Fruit fly (Drosophila melanogaster) whole organism, embryonic: ENCODE measurements around the gene CG10508.

ENCODE experiments used
- Blimp-1 ChIP-seq: fragments of 200-800 bp; sonication (Bioruptor generic); optimal IDR thresholded peaks from 3 replicates; lab custom pipeline; 2018; ENCODE audit warnings: missing biosample characterization, missing genetic modification characterization, mild to moderate bottlenecking, moderate library complexity, missing genetic modification reagents
- CG11696 ChIP-seq: fragments of 200-800 bp; sonication (Bioruptor generic); IDR thresholded peaks from 2 replicates; pipeline ENCODE4 v1.3.6; 2022; ENCODE audit warnings: missing biosample characterization, missing genetic modification characterization
- CG14667 ChIP-seq: fragments of 200-800 bp; sonication (Bioruptor generic); IDR thresholded peaks from 2 replicates; pipeline ENCODE4 v1.3.6; 2022; ENCODE audit warnings: missing biosample characterization, missing genetic modification characterization
- CG1529 ChIP-seq: fragments of 200-800 bp; sonication (Bioruptor generic); optimal IDR thresholded peaks from 3 replicates; lab custom pipeline; 2018; ENCODE audit warnings: missing biosample characterization, missing genetic modification characterization
- CG1603 ChIP-seq: fragments of 200-800 bp; sonication (Bioruptor generic); optimal IDR thresholded peaks from 2 replicates; lab custom pipeline; 2019; ENCODE audit warnings: missing biosample characterization, mild to moderate bottlenecking, missing genetic modification characterization, moderate library complexity
- CG17186 ChIP-seq: fragments of 200-800 bp; sonication (Bioruptor generic); optimal IDR thresholded peaks from 3 replicates; lab custom pipeline; 2017; ENCODE audit warnings: missing biosample characterization, missing genetic modification reagents, missing genetic modification characterization
- CG18599 ChIP-seq: fragments of 200-800 bp; sonication (Bioruptor generic); optimal IDR thresholded peaks from 3 replicates; lab custom pipeline; 2017; ENCODE audit warnings: missing biosample characterization, missing genetic modification characterization, mild to moderate bottlenecking, moderate library complexity, missing genetic modification reagents
- CG30020 ChIP-seq: fragments of 200-800 bp; optimal IDR thresholded peaks from 2 replicates; lab custom pipeline; 2019; ENCODE audit warnings: missing biosample characterization, mild to moderate bottlenecking, missing genetic modification characterization, moderate library complexity
- CG30403 ChIP-seq: fragments of 200-800 bp; sonication (Bioruptor generic); optimal IDR thresholded peaks from 3 replicates; lab custom pipeline; 2016; ENCODE audit warnings: missing biosample characterization, missing genetic modification characterization
- CG4282 ChIP-seq: fragments of 200-800 bp; sonication (Bioruptor generic); optimal IDR thresholded peaks from 2 replicates; lab custom pipeline; 2016; ENCODE audit warnings: missing biosample characterization, missing genetic modification characterization
- CG4424 ChIP-seq: fragments of 200-800 bp; sonication (Bioruptor generic); optimal IDR thresholded peaks from 3 replicates; lab custom pipeline; 2016; ENCODE audit warnings: missing biosample characterization, missing genetic modification characterization
- CG4617 ChIP-seq: fragments of 200-800 bp; sonication (Bioruptor generic); optimal IDR thresholded peaks from 3 replicates; lab custom pipeline; 2016; ENCODE audit warnings: missing biosample characterization, missing genetic modification characterization, borderline replicate concordance
- CG4707 ChIP-seq: fragments of 200-800 bp; sonication (Bioruptor generic); optimal IDR thresholded peaks from 2 replicates; lab custom pipeline; 2018; ENCODE audit warnings: missing biosample characterization, mild to moderate bottlenecking, missing genetic modification characterization, moderate library complexity
- CG4820 ChIP-seq: fragments of 200-800 bp; sonication (Bioruptor generic); optimal IDR thresholded peaks from 3 replicates; lab custom pipeline; 2016; ENCODE audit warnings: missing biosample characterization, missing genetic modification characterization
- CG5953 ChIP-seq: fragments of 200-800 bp; sonication (Bioruptor generic); IDR thresholded peaks from 2 replicates; pipeline ENCODE4 v1.3.6; 2022; ENCODE audit warnings: missing biosample characterization, missing genetic modification characterization
- CG6254 ChIP-seq: fragments of 200-800 bp; sonication (Bioruptor generic); optimal IDR thresholded peaks from 3 replicates; lab custom pipeline; 2017; ENCODE audit warnings: mild to moderate bottlenecking, missing biosample characterization, missing genetic modification reagents, missing genetic modification characterization
- CG6854 ChIP-seq: fragments of 200-800 bp; sonication (Bioruptor generic); optimal IDR thresholded peaks from 3 replicates; lab custom pipeline; 2017; ENCODE audit warnings: missing biosample characterization, mild to moderate bottlenecking, missing genetic modification characterization
- CG7963 ChIP-seq: fragments of 200-800 bp; sonication (Bioruptor generic); IDR thresholded peaks from 3 replicates; pipeline ENCODE4 v1.3.6; 2022; ENCODE audit warnings: missing biosample characterization, missing genetic modification characterization; ENCODE audit not compliant: partially characterized antibody
- CG8924 ChIP-seq: fragments of 200-800 bp; optimal IDR thresholded peaks from 3 replicates; lab custom pipeline; 2019; ENCODE audit warnings: missing biosample characterization, mild to moderate bottlenecking, missing genetic modification characterization, moderate library complexity
- CG9437 ChIP-seq: fragments of 200-800 bp; sonication (Bioruptor generic); optimal IDR thresholded peaks from 2 replicates; lab custom pipeline; 2018; ENCODE audit warnings: missing biosample characterization, mild to moderate bottlenecking, missing genetic modification characterization
- Camta ChIP-seq: fragments of 200-800 bp; sonication (Bioruptor generic); optimal IDR thresholded peaks from 2 replicates; lab custom pipeline; 2016; ENCODE audit warnings: missing biosample characterization, missing genetic modification characterization
- CoRest ChIP-seq: fragments of 200-800 bp; sonication (Bioruptor generic); optimal IDR thresholded peaks from 3 replicates; lab custom pipeline; 2018; ENCODE audit warnings: missing biosample characterization, mild to moderate bottlenecking, missing genetic modification characterization, moderate library complexity
- CrebB ChIP-seq: fragments of 200-800 bp; sonication (Bioruptor generic); optimal IDR thresholded peaks from 3 replicates; lab custom pipeline; 2018; ENCODE audit warnings: missing biosample characterization, mild to moderate bottlenecking, missing genetic modification characterization
- Dip3 ChIP-seq: fragments of 200-800 bp; sonication (Bioruptor generic); optimal IDR thresholded peaks from 3 replicates; lab custom pipeline; 2016; ENCODE audit warnings: missing biosample characterization, missing genetic modification characterization
- Dp ChIP-seq: fragments of 200-800 bp; sonication (Bioruptor generic); optimal IDR thresholded peaks from 2 replicates; lab custom pipeline; 2018; ENCODE audit warnings: missing biosample characterization, mild to moderate bottlenecking, missing genetic modification characterization, moderate library complexity
- H15 ChIP-seq: fragments of 200-800 bp; sonication (Bioruptor generic); IDR thresholded peaks from 3 replicates; pipeline ENCODE4 v1.3.6; 2022; ENCODE audit warnings: missing biosample characterization, missing genetic modification characterization
- Hmr ChIP-seq: fragments of 200-800 bp; sonication (Bioruptor generic); optimal IDR thresholded peaks from 3 replicates; lab custom pipeline; 2017; ENCODE audit warnings: mild to moderate bottlenecking, missing biosample characterization, missing genetic modification reagents, missing genetic modification characterization
- Med ChIP-seq: fragments of 200-800 bp; sonication (Bioruptor generic); peaks from one replicate; lab custom pipeline; 2016; ENCODE audit warnings: missing biosample characterization, missing genetic modification characterization, mild to moderate bottlenecking, inconsistent platforms, moderate library complexity
- Stat92E ChIP-seq, 3 experiments: fragments of >200 bp in 2 of 3; fragments of 200-800 bp in 1 of 3; sonication (Bioruptor generic) in 1 of 3; optimal IDR thresholded peaks; 2 replicates each; lab custom pipeline; 2017 to 2019; ENCODE audit warnings: missing biosample characterization in 3 of 3, missing genetic modification characterization in 3 of 3, mild to moderate bottlenecking in 1 of 3, moderate library complexity in 1 of 3
- chm ChIP-seq: fragments of 200-800 bp; sonication (Bioruptor generic); IDR thresholded peaks from 2 replicates; pipeline ENCODE4 v1.3.6; 2022; ENCODE audit warnings: missing biosample characterization, missing genetic modification characterization
- corto ChIP-seq: fragments of 200-800 bp; sonication (Bioruptor generic); optimal IDR thresholded peaks from 2 replicates; lab custom pipeline; 2016; ENCODE audit warnings: missing biosample characterization, mild to moderate bottlenecking, missing genetic modification characterization, moderate library complexity
- crp ChIP-seq, 2 experiments: fragments of 200-800 bp; sonication (Bioruptor generic); optimal IDR thresholded peaks; 2 replicates in 1 of 2; 3 replicates in 1 of 2; lab custom pipeline; 2017; ENCODE audit warnings: missing biosample characterization in 2 of 2, missing genetic modification characterization in 2 of 2, mild to moderate bottlenecking in 1 of 2, moderate library complexity in 1 of 2
- ems ChIP-seq: fragments of 200-800 bp; sonication (Bioruptor generic); optimal IDR thresholded peaks from 3 replicates; lab custom pipeline; 2016; ENCODE audit warnings: missing biosample characterization, missing genetic modification characterization
- eve ChIP-seq, 2 experiments: fragments of >200 bp; optimal IDR thresholded peaks; 2 replicates each; lab custom pipeline; 2017; ENCODE audit warnings: missing biosample characterization in 2 of 2, missing genetic modification characterization in 2 of 2
- ewg ChIP-seq: fragments of 200-800 bp; sonication (Bioruptor generic); optimal IDR thresholded peaks from 3 replicates; lab custom pipeline; 2017; ENCODE audit warnings: mild to moderate bottlenecking, missing biosample characterization, missing genetic modification reagents, missing genetic modification characterization
- ftz-f1 ChIP-seq: fragments of 200-800 bp; sonication (Bioruptor generic); optimal IDR thresholded peaks from 2 replicates; lab custom pipeline; 2016; ENCODE audit warnings: missing biosample characterization, missing genetic modification characterization
- gce ChIP-seq: fragments of 200-800 bp; sonication (Bioruptor generic); IDR thresholded peaks from 3 replicates; pipeline ENCODE4 v1.3.6; 2022; ENCODE audit warnings: missing biosample characterization, missing genetic modification characterization
- gem ChIP-seq: fragments of 200-800 bp; sonication (Bioruptor generic); optimal IDR thresholded peaks from 2 replicates; lab custom pipeline; 2019; ENCODE audit warnings: missing biosample characterization, mild to moderate bottlenecking, missing genetic modification characterization, moderate library complexity
- grau ChIP-seq: fragments of 200-800 bp; optimal IDR thresholded peaks from 3 replicates; lab custom pipeline; 2019; ENCODE audit warnings: missing biosample characterization, mild to moderate bottlenecking, missing genetic modification characterization, moderate library complexity
- grn ChIP-seq: fragments of 200-800 bp; sonication (Bioruptor generic); optimal IDR thresholded peaks from 3 replicates; lab custom pipeline; 2017; ENCODE audit warnings: missing biosample characterization, missing genetic modification characterization
- jigr1 ChIP-seq: fragments of 200-800 bp; sonication (Bioruptor generic); IDR thresholded peaks from 3 replicates; pipeline ENCODE4 v1.3.6; 2022; ENCODE audit warnings: missing biosample characterization, missing genetic modification characterization
- nerfin-2 ChIP-seq: fragments of 200-800 bp; sonication (Bioruptor generic); IDR thresholded peaks from 2 replicates; pipeline ENCODE4 v1.3.6; 2022; ENCODE audit warnings: missing biosample characterization, missing genetic modification characterization; ENCODE audit not compliant: partially characterized antibody
- peb ChIP-seq: fragments of 200-800 bp; sonication (Bioruptor generic); IDR thresholded peaks from 2 replicates; pipeline ENCODE4 v1.3.6; 2022; ENCODE audit warnings: missing biosample characterization, missing genetic modification characterization
- row ChIP-seq: fragments of 200-800 bp; sonication (Bioruptor generic); IDR thresholded peaks from 3 replicates; pipeline ENCODE4 v1.3.6; 2022; ENCODE audit warnings: missing biosample characterization, missing genetic modification characterization
- sd ChIP-seq: fragments of 200-800 bp; sonication (Bioruptor generic); optimal IDR thresholded peaks from 3 replicates; lab custom pipeline; 2018; ENCODE audit warnings: missing biosample characterization, mild to moderate bottlenecking, missing genetic modification characterization, moderate library complexity
- sim ChIP-seq: fragments of 200-800 bp; sonication (Bioruptor generic); IDR thresholded peaks from 2 replicates; pipeline ENCODE4 v1.3.6; 2022; ENCODE audit warnings: missing biosample characterization, missing genetic modification characterization
- so ChIP-seq: fragments of 200-800 bp; sonication (Bioruptor generic); IDR thresholded peaks from 3 replicates; pipeline ENCODE4 v1.3.6; 2022; ENCODE audit warnings: missing biosample characterization, missing genetic modification characterization
- sqz ChIP-seq: fragments of 200-800 bp; sonication (Bioruptor generic); optimal IDR thresholded peaks from 3 replicates; lab custom pipeline; 2018; ENCODE audit warnings: missing biosample characterization, mild to moderate bottlenecking, missing genetic modification characterization
- ssp ChIP-seq: fragments of 200-800 bp; sonication (Bioruptor generic); IDR thresholded peaks from 2 replicates; pipeline ENCODE4 v1.3.6; 2022; ENCODE audit warnings: missing biosample characterization, missing genetic modification characterization
- yki ChIP-seq: fragments of >200 bp; optimal IDR thresholded peaks from 3 replicates; lab custom pipeline; 2018
- zf30C ChIP-seq: fragments of 200-800 bp; sonication (Bioruptor generic); optimal IDR thresholded peaks from 3 replicates; lab custom pipeline; 2018; ENCODE audit warnings: missing biosample characterization, mild to moderate bottlenecking, missing genetic modification characterization

The CG10508 gene

dm6 chr3L:21259257-21259656 is 49.2 kb downstream of the CG10508 start (continued):
- TF ChIP-seq CG1603 (peak; percentile 57), gem (tag; lab: Kevin White, UChicago) (peak; percentile 38), Dp (GFP tag; lab: Kevin White, UChicago) (no peak), peb (GFP tag; lab: Robert Waterston, UW) (no peak), CG6854 (GFP tag; lab: Kevin White, UChicago) (no peak), eve (GFP tag; optimal IDR thresholded peaks at IDR 0.05; lab: Kevin White, UChicago) (peak in 1 of 2 experiments; percentile 30), CG4820 (GFP tag; lab: Kevin White, UChicago) (no peak), CG9437 (GFP tag; lab: Kevin White, UChicago) (no peak), CG18599 (GFP tag; lab: Kevin White, UChicago) (no peak), CG4282 (GFP tag; lab: Kevin White, UChicago) (no peak), ssp (GFP tag; lab: Robert Waterston, UW) (no peak), so (no peak), sd (tag; lab: Kevin White, UChicago) (no peak), sim (GFP tag; lab: Robert Waterston, UW) (no peak), Hmr (no peak), Camta (GFP tag; lab: Kevin White, UChicago) (no peak), CG17186 (GFP tag; lab: Kevin White, UChicago) (no peak), Stat92E (GFP tag; optimal IDR thresholded peaks at IDR 0.05; lab: Kevin White, UChicago) (no peak), sqz (no peak), ems (GFP tag; lab: Kevin White, UChicago) (no peak), CG14667 (no peak), CG7963 (no peak), CG6254 (peak; percentile 9), jigr1 (GFP tag; lab: Robert Waterston, UW) (no peak), corto (GFP tag; lab: Kevin White, UChicago) (no peak), nerfin-2 (GFP tag; lab: Robert Waterston, UW) (no peak), chm (GFP tag; lab: Robert Waterston, UW) (0 out of 2 replicates have a peak, but pooled peaks have one; percentile 25), yki (lab: Kevin White, UChicago) (no peak), H15 (0 out of 3 replicates have a peak, but pooled peaks have one; percentile 7), Dip3 (GFP tag; lab: Kevin White, UChicago) (no peak), CG8924 (tag; lab: Kevin White, UChicago) (no peak), row (peak; percentile 35; the same call in 1 of the 3 replicates), Blimp-1 (peak; percentile 77), CoRest (tag; lab: Kevin White, UChicago) (no peak), crp (GFP tag; optimal IDR thresholded peaks at IDR 0.05; lab: Kevin White, UChicago) (no peak), Med (GFP tag; lab: Kevin White, UChicago) (peak; percentile 62), CG1529 (GFP tag; lab: Kevin White, UChicago) (peak; percentile 34), CG4707 (peak; percentile 21), CG4424 (GFP tag; lab: Kevin White, UChicago) (peak; percentile 17), ftz-f1 (GFP tag; lab: Kevin White, UChicago) (no peak), CG30403 (GFP tag; lab: Kevin White, UChicago) (no peak), grn (GFP tag; lab: Kevin White, UChicago) (no peak), CG4617 (no peak), CG11696 (GFP tag; lab: Robert Waterston, UW) (no peak), ewg (GFP tag; lab: Kevin White, UChicago) (peak; percentile 32), CrebB (tag; lab: Kevin White, UChicago) (no peak), CG30020 (tag; lab: Kevin White, UChicago) (no peak), gce (GFP tag; lab: Robert Waterston, UW) (no peak), grau (tag; lab: Kevin White, UChicago) (no peak), CG5953 (GFP tag; lab: Robert Waterston, UW) (no peak), zf30C (no peak)
